Fruit fly (Drosophila melanogaster) whole organism: Measurements from ENCODE around the gene Ocho.

Source experiments
- CG8478 ChIP-seq: fragments of >200 bp; optimal IDR thresholded peaks from 2 replicates; lab custom pipeline; 2018; ENCODE audit warnings: inconsistent platforms
- Dll ChIP-seq: fragments of >200 bp; optimal IDR thresholded peaks from 2 replicates; lab custom pipeline; 2017
- EcR ChIP-seq, 2 experiments: fragments of >200 bp; optimal IDR thresholded peaks; 2 replicates each; lab custom pipeline; 2017; ENCODE audit warnings: missing biosample characterization in 2 of 2, missing genetic modification characterization in 2 of 2, missing genetic modification reagents in 2 of 2
- pan ChIP-seq: fragments of >200 bp; optimal IDR thresholded peaks from 2 replicates; lab custom pipeline; 2017
- psq ChIP-seq: fragments of >200 bp; optimal IDR thresholded peaks from 2 replicates; lab custom pipeline; 2017
- usp ChIP-seq: fragments of >200 bp; optimal IDR thresholded peaks from 2 replicates; lab custom pipeline; 2017; ENCODE audit warnings: missing biosample characterization, missing genetic modification characterization, mixed read lengths

Gene Ocho

DNA sequence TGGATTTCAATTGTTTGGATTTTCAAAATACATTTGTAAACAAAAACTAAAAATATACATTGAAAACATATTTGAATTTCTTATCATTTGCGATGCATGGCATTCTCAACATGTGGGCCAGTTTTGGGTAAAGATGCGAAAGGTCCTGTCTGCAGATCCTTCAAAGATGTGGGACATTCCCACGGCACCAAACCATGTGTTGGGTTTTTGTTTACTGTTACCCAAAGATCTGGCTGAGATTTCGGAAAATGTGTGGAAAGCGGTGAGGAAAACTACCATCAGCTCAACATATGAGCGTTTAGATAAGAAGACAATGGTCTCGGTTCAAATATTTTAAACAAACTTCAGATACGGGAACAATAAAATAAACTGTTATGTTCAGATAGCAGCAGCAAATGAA, 1.4 kb downstream of the Ocho start:
- TF ChIP-seq EcR (GFP tag; optimal IDR thresholded peaks at IDR 0.05; lab: Kevin White, UChicago): no peak
- TF ChIP-seq psq (lab: Kevin White, UChicago): no peak
- TF ChIP-seq pan (lab: Kevin White, UChicago): no peak
- TF ChIP-seq Dll (lab: Kevin White, UChicago): no peak
- no peak for TF ChIP-seq CG8478
- no peak for TF ChIP-seq usp (GFP tag; lab: Kevin White, UChicago)

DNA sequence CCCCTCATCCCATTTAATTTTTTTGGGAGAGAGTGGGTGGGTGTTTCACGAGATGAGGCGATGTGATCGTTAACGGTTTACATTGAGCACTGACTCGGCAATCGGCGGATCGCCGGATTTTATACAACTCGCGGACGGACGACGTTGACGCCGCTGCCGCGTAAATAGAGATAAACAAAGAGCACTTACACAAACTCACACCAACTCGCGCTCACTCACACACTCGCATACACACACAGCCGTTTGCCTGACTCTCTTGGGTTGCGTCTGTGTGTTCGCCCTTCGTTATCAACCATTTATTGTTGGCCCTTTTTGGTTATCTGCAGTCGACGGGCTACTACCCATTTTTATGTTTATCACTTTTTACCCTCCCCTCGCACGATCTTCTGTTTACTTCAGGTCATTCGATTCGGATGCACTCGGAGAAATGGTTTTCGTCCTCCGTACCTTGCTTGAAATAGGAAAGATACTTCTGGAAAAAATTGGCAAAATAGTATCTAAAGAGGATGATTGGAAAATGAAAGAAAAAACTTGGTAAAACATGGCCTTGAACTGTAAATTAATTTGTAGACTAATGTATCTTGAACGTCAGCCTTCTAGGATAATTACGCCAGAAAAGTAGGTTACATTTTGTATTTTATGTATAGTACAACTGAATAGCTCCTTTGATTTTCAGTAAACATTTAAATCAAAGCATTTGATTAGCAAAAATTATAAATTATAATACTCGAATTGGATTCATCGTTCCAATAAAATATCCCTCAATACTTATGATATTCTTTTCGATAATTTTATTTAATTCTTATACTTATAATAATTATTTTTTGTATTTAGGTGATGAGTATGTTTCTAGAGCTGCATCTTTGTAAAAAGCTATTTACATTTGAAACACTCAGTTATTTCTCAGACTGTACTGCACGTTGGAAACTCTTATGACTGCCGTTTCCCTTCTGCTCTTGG, 3.2 kb downstream of the Ocho start:
- TF ChIP-seq EcR (GFP tag; optimal IDR thresholded peaks at IDR 0.05; lab: Kevin White, UChicago): peak in 1 of 2 experiments; percentile 68
- TF ChIP-seq Dll (lab: Kevin White, UChicago): no peak

DNA sequence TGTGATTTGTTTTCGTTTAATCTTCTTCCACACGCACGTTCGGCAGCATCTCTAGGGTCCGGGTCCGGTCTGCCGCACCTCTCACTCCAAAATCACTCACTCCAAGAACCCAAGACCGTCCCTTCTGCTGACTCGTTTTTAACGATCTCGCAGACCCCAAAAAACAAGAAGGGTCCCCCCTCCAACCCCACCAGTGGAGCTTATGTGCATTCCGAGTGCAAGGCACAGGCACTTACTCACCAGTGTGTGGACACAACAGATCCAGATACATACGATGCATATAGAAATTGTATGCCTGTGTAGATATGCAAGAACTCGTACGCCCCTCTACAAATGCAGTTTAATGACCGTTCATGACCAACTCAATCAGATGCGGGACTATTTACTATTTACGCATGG, 3.8 kb downstream of the Ocho start:
- no peak for TF ChIP-seq CG8478
- peak in 1 of 2 experiments; percentile 82 for TF ChIP-seq EcR (GFP tag; optimal IDR thresholded peaks at IDR 0.05; lab: Kevin White, UChicago)
- TF ChIP-seq psq (lab: Kevin White, UChicago): no peak
- TF ChIP-seq Dll (lab: Kevin White, UChicago): no peak
- TF ChIP-seq usp (GFP tag; lab: Kevin White, UChicago): no peak
- no peak for TF ChIP-seq pan (lab: Kevin White, UChicago)

DNA sequence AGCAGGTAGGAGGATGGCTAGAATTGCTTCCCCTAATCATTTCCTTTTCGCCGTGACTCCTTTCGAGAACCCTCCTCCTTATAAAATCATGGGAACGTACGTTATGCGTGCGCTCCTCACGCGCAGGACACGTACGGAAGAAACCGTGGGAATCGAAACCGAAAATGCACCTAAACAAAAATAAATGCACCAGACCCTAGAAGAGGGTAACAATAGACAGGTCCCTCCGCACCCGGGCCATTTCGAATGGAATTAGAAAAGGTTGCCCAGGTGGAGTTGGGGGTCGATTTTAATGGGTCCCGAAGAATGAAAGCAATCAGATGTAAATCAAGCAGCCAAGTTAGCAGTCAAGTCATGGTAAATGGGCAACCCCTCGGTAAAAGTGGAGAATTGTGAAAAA, 4.7 kb downstream of the Ocho start, which contains the start of gene CG3349:
CG3349 (plus strand) TSS at position 289 of the 400 bp plus-strand sequence.
- TF ChIP-seq Dll (lab: Kevin White, UChicago): no peak
- no peak for TF ChIP-seq pan (lab: Kevin White, UChicago)
- no peak for TF ChIP-seq CG8478
- TF ChIP-seq psq (lab: Kevin White, UChicago): no peak
- no peak for TF ChIP-seq usp (GFP tag; lab: Kevin White, UChicago)
- TF ChIP-seq EcR (GFP tag; optimal IDR thresholded peaks at IDR 0.05; lab: Kevin White, UChicago): no peak

DNA sequence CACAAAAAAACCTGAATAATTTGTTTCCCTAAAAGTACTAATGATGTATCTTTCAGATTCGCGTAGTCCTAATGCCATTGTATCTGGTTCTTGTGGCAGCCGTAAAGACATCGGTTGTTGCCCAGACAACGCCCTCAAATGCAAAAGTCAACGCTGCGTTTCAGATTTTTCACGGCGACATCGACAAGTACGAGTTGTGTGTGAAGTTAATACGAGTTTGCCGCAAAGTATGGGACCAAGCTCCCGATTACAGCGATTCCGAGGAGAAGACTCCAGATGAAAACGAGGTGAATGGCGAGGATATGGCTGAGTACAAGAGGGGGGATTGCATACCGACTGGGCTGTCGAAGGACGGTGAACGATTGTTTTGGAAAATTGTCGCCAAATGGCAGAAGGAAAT, 5.4 kb downstream of the Ocho start:
- no peak for TF ChIP-seq pan (lab: Kevin White, UChicago)
- no peak for TF ChIP-seq psq (lab: Kevin White, UChicago)
- no peak for TF ChIP-seq CG8478
- no peak for TF ChIP-seq EcR (GFP tag; optimal IDR thresholded peaks at IDR 0.05; lab: Kevin White, UChicago)
- no peak for TF ChIP-seq Dll (lab: Kevin White, UChicago)
- no peak for TF ChIP-seq usp (GFP tag; lab: Kevin White, UChicago)

DNA sequence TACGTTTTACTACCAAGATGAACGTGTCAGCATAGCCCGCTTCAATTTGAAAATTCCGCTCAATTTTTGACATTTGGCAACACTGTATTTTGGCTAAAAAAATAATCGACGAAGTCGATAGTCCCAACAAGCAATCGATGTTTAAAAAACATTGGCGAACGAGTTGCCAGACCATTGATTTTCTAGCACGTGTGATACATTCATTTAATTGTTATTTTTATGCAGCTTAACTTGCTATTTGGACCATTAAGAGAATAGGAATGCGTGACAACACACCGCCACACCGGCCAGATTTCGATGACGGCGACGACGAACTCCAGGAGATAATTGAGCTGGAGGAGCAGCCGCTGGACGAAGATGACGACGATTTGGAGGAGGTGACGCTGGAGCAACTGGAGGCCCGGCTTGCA, 8.0 kb downstream of the Ocho start, which contains the start of gene CG5114:
CG5114 (plus strand) TSS at position 161 of the 410 bp plus-strand sequence.
- TF ChIP-seq Dll (lab: Kevin White, UChicago) (no peak), usp (GFP tag; lab: Kevin White, UChicago) (no peak)

DNA sequence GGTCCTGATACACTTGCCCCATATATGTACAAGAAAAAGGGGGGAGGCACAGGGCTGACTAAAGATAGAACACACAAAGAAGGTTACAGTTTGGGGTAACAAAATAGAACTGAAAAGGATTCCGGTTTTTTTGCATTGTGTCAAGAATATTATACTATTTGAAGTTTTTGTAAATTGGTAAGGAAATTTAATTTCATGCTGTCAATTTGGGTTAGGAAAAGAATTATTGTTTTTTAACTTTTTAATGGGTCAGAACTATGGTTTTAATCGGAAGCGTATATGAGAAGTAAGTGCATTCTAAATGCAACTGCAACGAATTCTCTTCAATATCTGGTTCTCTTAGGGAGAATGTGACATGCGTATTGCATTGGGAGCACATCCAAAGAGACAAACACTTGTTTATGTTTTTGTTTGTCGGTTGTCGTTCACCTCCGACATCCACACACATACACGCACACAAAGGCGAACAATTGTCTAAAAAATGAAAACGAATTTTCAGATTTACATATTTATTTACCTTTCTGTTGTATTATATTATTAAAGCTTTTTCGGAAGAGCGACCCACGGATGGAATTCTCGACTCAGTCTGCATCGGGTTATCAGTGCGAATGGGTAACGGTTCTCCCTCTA, 10.0 kb downstream of the Ocho start, which contains the start of gene mnd:
mnd (plus strand) TSS at position 580 of the 630 bp plus-strand sequence.
- TF ChIP-seq CG8478 (no peak), usp (GFP tag; lab: Kevin White, UChicago) (no peak), EcR (GFP tag; optimal IDR thresholded peaks at IDR 0.05; lab: Kevin White, UChicago) (no peak), Dll (lab: Kevin White, UChicago) (no peak), psq (lab: Kevin White, UChicago) (no peak), pan (lab: Kevin White, UChicago) (no peak)

DNA sequence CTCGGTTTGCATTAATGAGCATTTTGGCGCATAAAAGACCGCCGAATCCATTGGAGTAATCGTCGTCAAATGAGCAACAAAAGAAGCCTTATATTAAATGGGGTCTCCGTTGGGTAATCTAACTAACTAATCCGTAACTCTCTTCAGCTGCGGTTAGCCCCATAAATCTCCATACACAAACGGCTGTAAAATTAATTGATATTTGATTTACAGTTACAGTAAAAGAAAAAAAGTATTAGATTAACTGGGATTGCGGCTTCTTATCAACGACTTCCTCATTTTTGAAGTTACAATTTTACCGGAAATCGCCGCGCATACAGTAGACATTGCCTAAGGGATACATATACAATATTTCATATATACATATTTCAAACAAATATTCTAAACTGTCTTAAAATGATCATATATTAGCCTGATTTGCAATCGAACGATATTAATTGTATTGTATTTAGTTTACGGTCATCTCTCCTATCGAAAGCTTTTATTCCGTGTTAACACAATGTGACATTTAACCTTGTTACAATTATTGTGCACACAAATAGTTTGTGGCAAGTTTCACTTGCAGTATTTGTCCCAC, 11.8 kb downstream of the Ocho start:
- TF ChIP-seq psq (lab: Kevin White, UChicago) (no peak), CG8478 (no peak), pan (lab: Kevin White, UChicago) (no peak), usp (GFP tag; lab: Kevin White, UChicago) (no peak)

DNA sequence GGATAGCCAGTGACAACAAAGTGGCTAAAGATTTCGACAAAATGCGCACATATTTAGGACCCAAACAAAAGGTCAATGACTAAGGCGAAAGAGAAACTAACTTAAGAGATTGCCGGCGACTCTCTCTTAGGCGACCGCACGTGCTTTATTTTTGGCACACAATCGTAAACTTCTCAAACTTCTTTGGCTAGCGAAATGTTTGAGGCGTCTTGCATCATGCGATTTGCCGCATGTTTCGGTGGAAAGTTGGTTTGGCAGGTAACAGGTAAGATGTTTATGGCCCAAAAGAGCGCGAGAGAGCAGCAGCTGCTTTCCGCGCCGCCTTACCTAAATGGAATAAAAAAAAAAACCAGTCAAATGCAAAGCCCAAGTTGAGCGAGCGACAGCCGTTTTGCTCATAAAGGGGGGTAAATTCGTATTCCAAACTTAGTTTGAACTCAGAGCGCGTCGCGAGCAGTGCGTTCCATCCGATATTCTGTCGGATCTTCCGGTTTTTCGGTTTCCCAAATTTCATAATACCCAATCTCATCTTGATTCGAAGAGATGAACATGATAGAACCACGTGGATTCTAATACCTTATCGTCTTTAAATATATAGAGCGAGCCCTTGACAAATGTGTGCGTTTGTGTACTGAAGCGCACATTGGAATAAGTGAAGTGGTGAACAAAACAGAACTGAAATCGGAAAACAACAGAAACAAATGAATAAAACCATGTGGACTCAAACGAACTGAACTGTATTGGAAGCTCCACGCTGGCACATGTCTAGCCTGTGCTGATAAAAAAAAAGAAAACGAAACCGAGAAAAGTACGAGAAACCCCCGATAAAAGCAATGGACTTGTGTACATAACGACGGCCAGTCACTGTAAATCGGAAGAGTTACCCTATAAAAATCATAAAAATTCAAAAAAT, 12.6 kb downstream of the Ocho start:
- TF ChIP-seq Dll (lab: Kevin White, UChicago) (no peak), usp (GFP tag; lab: Kevin White, UChicago) (no peak), EcR (GFP tag; optimal IDR thresholded peaks at IDR 0.05; lab: Kevin White, UChicago) (peak in 1 of 2 experiments; percentile 55), psq (lab: Kevin White, UChicago) (no peak), CG8478 (no peak)

DNA sequence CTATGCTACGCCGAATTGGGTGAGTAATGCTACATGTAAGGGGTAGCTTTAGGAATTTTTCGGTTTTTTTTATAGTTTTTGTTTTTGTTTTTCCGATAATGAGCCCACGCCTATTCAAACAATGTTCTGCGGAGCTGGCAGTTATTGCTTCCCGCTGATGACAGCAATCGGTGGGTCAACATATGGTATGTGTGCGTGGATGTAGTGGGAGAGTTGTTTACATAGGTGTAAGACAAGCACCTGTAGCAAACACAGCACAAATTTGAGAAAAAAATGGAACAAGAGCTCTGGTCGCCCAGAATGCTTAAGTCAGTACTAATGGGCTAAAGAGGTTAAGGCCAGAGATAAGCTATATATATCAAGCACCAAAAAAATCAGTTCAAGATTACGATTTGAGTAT, 13.6 kb downstream of the Ocho start:
- TF ChIP-seq EcR (GFP tag; optimal IDR thresholded peaks at IDR 0.05; lab: Kevin White, UChicago) (no peak), Dll (lab: Kevin White, UChicago) (no peak), usp (GFP tag; lab: Kevin White, UChicago) (no peak)

DNA sequence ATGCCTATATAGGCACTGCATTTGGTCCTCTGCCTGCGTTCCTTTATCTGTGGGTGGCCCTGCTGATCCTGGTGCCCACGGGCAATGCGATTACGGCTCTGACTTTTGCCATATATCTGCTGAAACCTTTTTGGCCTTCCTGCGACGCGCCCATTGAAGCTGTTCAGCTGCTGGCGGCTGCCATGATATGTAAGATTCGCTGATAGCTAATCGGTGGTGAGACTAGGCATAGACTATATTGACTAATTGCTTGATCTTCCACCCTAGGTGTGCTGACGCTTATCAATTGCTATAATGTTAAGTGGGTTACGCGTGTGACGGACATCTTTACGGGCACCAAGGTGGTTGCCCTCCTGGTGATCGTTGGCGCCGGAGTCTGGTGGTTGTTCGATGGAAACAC, 15.2 kb downstream of the Ocho start:
- TF ChIP-seq psq (lab: Kevin White, UChicago) (no peak), CG8478 (no peak), pan (lab: Kevin White, UChicago) (no peak), EcR (GFP tag; optimal IDR thresholded peaks at IDR 0.05; lab: Kevin White, UChicago) (no peak), Dll (lab: Kevin White, UChicago) (no peak), usp (GFP tag; lab: Kevin White, UChicago) (no peak)
